Worm (Caenorhabditis elegans): Measurements from ENCODE around the gene F49E8.7.

Gene F49E8.7

DNA sequence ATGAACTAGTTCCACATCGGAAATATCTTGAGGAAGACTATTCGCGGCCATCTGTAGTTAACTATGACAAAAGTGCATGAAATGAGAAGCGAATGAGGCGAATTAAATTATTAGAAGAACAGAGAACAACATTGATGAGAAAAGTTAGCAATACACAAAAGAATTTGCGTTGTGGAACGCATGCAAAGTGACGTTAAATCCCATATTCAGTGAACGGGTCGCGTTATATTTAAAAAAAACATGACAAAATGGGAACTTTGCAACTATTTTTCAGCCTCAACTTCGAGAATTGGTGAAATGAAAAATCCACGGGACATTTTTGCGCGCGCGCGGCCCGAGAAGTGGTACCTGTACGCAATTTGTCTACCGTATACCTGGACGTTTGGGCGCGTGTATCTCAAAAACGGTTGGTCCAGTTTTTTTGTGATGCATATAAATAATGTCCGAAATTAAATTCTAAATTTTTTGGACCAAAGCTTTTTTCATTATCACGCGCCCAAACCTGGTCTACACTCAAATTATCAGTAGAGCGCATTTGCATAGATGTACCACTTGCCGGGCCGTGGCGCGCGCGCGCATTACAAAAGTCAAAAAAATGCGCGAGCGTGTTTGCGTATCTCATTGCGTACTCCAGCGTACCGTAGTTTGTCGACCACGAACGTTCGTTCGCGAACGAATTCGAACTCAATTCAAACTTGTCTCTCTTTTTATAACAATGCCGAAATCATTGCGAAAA, 8.2 kb downstream of the F49E8.7 start, which contains the start of the genes cdd-2 and oef-1 (continued):
- TF ChIP-seq nhr-80 (tag; optimal IDR thresholded peaks at IDR 0.05) (no peak), Y67H2A.10 (GFP tag; conservative IDR thresholded peaks at IDR 0.05) (peak; percentile 56; the same call in 1 of the 2 replicates), aptf-3 (GFP tag; IDR thresholded peaks at IDR 0.05) (no peak; the same call in 1 of the 2 replicates), madf-3 (GFP tag; IDR thresholded peaks at IDR 0.05) (peak; percentile 96), him-1 (tag; optimal IDR thresholded peaks at IDR 0.05) (peak; percentile 31), bed-1 (GFP tag; IDR thresholded peaks at IDR 0.05) (no peak), lsl-1 (GFP tag; optimal IDR thresholded peaks at IDR 0.05) (peak; percentile 96), egrh-3 (GFP tag; IDR thresholded peaks at IDR 0.05) (0 out of 2 replicates have a peak, but pooled peaks have one; percentile 25), ztf-3 (GFP tag; optimal IDR thresholded peaks at IDR 0.05) (no peak), nfya-1 (tag; optimal IDR thresholded peaks at IDR 0.05; ENCODE audit: borderline replicate concordance, insufficient read depth) (no peak), ztf-26 (tag; optimal IDR thresholded peaks at IDR 0.05) (no peak), dpl-1 (GFP tag; optimal IDR thresholded peaks at IDR 0.05) (peak; percentile 65), lin-54 (GFP tag; optimal IDR thresholded peaks at IDR 0.05) (peak; percentile 76), ekl-4 (GFP tag; IDR thresholded peaks at IDR 0.05) (peak; percentile 91), ceh-79 (tag; optimal IDR thresholded peaks at IDR 0.05) (no peak), attf-5 (GFP tag; optimal IDR thresholded peaks at IDR 0.05) (no peak), nhr-179 (tag; optimal IDR thresholded peaks at IDR 0.05) (no peak), B0336.3 (GFP tag; IDR thresholded peaks at IDR 0.05) (peak; percentile 69; the same call in 1 of the 2 replicates), ama-1 (optimal IDR thresholded peaks at IDR 0.05) (no peak), ama-1 (GFP tag; optimal IDR thresholded peaks at IDR 0.05) (no peak), F22D6.2 (tag; optimal IDR thresholded peaks at IDR 0.05) (no peak), Y56A3A.18 (GFP tag; IDR thresholded peaks at IDR 0.05) (no peak), ceh-40 (GFP tag; IDR thresholded peaks at IDR 0.05) (no peak), F57C9.4 (tag; optimal IDR thresholded peaks at IDR 0.05) (no peak), ztf-28 (GFP tag; IDR thresholded peaks at IDR 0.05) (peak; percentile 96), hrde-1 (tag; optimal IDR thresholded peaks at IDR 0.05; ENCODE audit: borderline replicate concordance) (peak; percentile 10), gei-17 (GFP tag; optimal IDR thresholded peaks at IDR 0.05) (no peak), hsf-1 (GFP tag; IDR thresholded peaks at IDR 0.05) (peak; percentile 87), madf-8 (GFP tag; conservative IDR thresholded peaks at IDR 0.05) (peak; percentile 94), mxl-1 (tag; optimal IDR thresholded peaks at IDR 0.05) (no peak), F39B2.1 (GFP tag; IDR thresholded peaks at IDR 0.05) (no peak), Y53G8AR.9 (GFP tag; conservative IDR thresholded peaks at IDR 0.05) (peak; percentile 77; the same call in 1 of the 2 replicates), nhr-90 (tag; optimal IDR thresholded peaks at IDR 0.05) (no peak)

ce11 chrIV:7543662-7544061, 12.5 kb downstream of the F49E8.7 start:
- TF ChIP-seq him-1 (tag; optimal IDR thresholded peaks at IDR 0.05) (peak; percentile 70), hrde-1 (tag; optimal IDR thresholded peaks at IDR 0.05; ENCODE audit: borderline replicate concordance) (peak; percentile 37), lin-54 (GFP tag; optimal IDR thresholded peaks at IDR 0.05) (no peak), ekl-4 (GFP tag; IDR thresholded peaks at IDR 0.05) (no peak), ama-1 (optimal IDR thresholded peaks at IDR 0.05) (no peak), ama-1 (GFP tag; optimal IDR thresholded peaks at IDR 0.05) (peak in 1 of 2 experiments; percentile 11)

- TF ChIP-seq attf-3 (GFP tag; conservative IDR thresholded peaks at IDR 0.05) (no peak), Y67H2A.10 (GFP tag; conservative IDR thresholded peaks at IDR 0.05) (no peak), bed-1 (GFP tag; IDR thresholded peaks at IDR 0.05) (no peak), lin-54 (GFP tag; optimal IDR thresholded peaks at IDR 0.05) (no peak), F22D6.2 (tag; optimal IDR thresholded peaks at IDR 0.05) (no peak), nhr-80 (tag; optimal IDR thresholded peaks at IDR 0.05) (no peak), rpc-1 (optimal IDR thresholded peaks at IDR 0.05) (no peak), rpc-1 (tag; optimal IDR thresholded peaks at IDR 0.05) (no peak), B0019.2 (GFP tag; conservative IDR thresholded peaks at IDR 0.05) (no peak), F55B11.4 (tag; optimal IDR thresholded peaks at IDR 0.05; ENCODE audit: borderline replicate concordance, insufficient read depth) (no peak), rcor-1 (GFP tag; IDR thresholded peaks at IDR 0.05) (no peak)
These were observed 13.6 kb downstream of the F49E8.7 start, which contains the start of gene R05G6.10 for ce11 chrIV:7542485-7543001. TSS of gene R05G6.10 (minus strand) at chrIV:7542535.

Data from whole organism, young adult.